Worm (Caenorhabditis elegans) whole organism, early embryonic: ENCODE results near the gene C24H12.1.

Experiments
- ama-1 ChIP-seq: fragments of 150-350 bp; optimal IDR thresholded peaks from 2 replicates; lab custom pipeline; 2014
- scrt-1 ChIP-seq: fragments of 200-800 bp; sonication (Bioruptor generic); IDR thresholded peaks from 2 replicates; pipeline ENCODE4 v1.3.6; 2022; ENCODE audit warnings: missing genetic modification characterization, missing compliant biosample characterization
- tbx-11 ChIP-seq: fragments of 200-800 bp; sonication (Bioruptor generic); IDR thresholded peaks from 2 replicates; pipeline ENCODE4 v1.3.6; 2022; ENCODE audit warnings: missing genetic modification characterization, missing compliant biosample characterization
- tra-4 ChIP-seq: sonication (generic microtip); optimal IDR thresholded peaks from 2 replicates; lab custom pipeline; 2017; ENCODE audit warnings: missing genetic modification characterization, missing compliant biosample characterization

DNA sequence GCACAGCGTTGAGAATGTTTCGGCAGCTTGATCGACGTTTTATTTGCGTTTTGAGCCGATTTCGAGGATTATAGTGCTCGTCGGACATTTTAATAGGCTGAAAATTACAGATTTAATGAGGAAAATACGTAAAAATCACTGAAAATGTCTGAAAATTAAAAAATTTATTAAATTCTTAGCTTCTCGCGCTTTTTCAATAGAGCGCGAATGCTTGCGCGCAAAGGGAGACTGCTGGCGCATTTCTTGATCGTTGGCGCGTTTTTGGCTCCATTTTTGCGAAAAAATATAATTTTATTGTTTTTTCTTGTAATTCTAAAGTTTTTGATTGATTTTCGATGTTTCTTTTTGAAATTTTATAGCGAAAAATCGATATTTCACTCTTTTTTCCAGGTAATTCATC lies 30.4 kb upstream of the C24H12.1 start, which contains the start of the genes dnsn-1 and C24H12.4:
- TF ChIP-seq ama-1 (no peak), tra-4 (no peak), scrt-1 (no peak), tbx-11 (no peak)
